Worm (Caenorhabditis elegans) whole organism, midembryonic: ENCODE data around the gene rtfo-1.

Source experiments
- cog-1 ChIP-seq: sonication (generic microtip); optimal IDR thresholded peaks from 2 replicates; lab custom pipeline; 2016; ENCODE audit warnings: missing genetic modification characterization, missing compliant biosample characterization
- flt-1 ChIP-seq: fragments of 200-800 bp; sonication (Bioruptor generic); IDR thresholded peaks from 2 replicates; pipeline ENCODE4 v1.3.6; 2022; ENCODE audit warnings: missing genetic modification characterization, missing compliant biosample characterization
- ref-1 ChIP-seq: fragments of 200-800 bp; sonication (Bioruptor generic); conservative IDR thresholded peaks from 2 replicates; pipeline ENCODE4 v1.3.6; 2022; ENCODE audit warnings: missing genetic modification reagents, missing genetic modification characterization, missing compliant biosample characterization
- ztf-23 ChIP-seq: fragments of 200-800 bp; sonication (Bioruptor generic); IDR thresholded peaks from 2 replicates; pipeline ENCODE4 v1.3.6; 2022; ENCODE audit warnings: missing genetic modification reagents, missing genetic modification characterization, missing compliant biosample characterization

ce11 chrV:9629643-9630042, 47.2 kb upstream of the rtfo-1 start, which contains the start of gene col-146:
- TF ChIP-seq cog-1 (tag; lab: Kevin White, UChicago) (no peak), ztf-23 (GFP tag; lab: Robert Waterston, UW) (no peak), ref-1 (GFP tag; lab: Robert Waterston, UW) (no peak), flt-1 (no peak)
